Fruit fly (Drosophila melanogaster): ENCODE measurements around the gene agt.
A peak's percentile ranks its signal among the peaks of the same experiment; 100 is the strongest.

Gene agt

dm6 chr3R:6674548-6674947 lies 14.6 kb upstream of the agt start (continued):
- TF ChIP-seq CG10267 (tag; optimal IDR thresholded peaks at IDR 0.05) (peak; percentile 30), nmo (GFP tag; optimal IDR thresholded peaks at IDR 0.05) (peak; percentile 39), CG5180 (GFP tag; optimal IDR thresholded peaks at IDR 0.05) (peak; percentile 14), CG15601 (tag; optimal IDR thresholded peaks at IDR 0.05) (no peak), ato (GFP tag; IDR thresholded peaks at IDR 0.05; ENCODE audit: partially characterized antibody) (no peak), oc (tag; optimal IDR thresholded peaks at IDR 0.05) (no peak), tin (GFP tag; optimal IDR thresholded peaks at IDR 0.05) (peak; percentile 4), E2f1 (GFP tag; IDR thresholded peaks at IDR 0.05) (no peak), CG13287 (GFP tag; IDR thresholded peaks at IDR 0.05; ENCODE audit: partially characterized antibody) (no peak), sens-2 (GFP tag; IDR thresholded peaks at IDR 0.05) (no peak), pfk (GFP tag; optimal IDR thresholded peaks at IDR 0.05) (no peak), z (GFP tag; IDR thresholded peaks at IDR 0.05) (no peak), CG11560 (tag; IDR thresholded peaks at IDR 0.05) (no peak), CG6272 (GFP tag; IDR thresholded peaks at IDR 0.05) (no peak), fd3F (GFP tag; optimal IDR thresholded peaks at IDR 0.05) (no peak), CG11504 (tag; optimal IDR thresholded peaks at IDR 0.05) (no peak), CG4424 (GFP tag; optimal IDR thresholded peaks at IDR 0.05) (peak; percentile 25), CG34422 (GFP tag; IDR thresholded peaks at IDR 0.05) (0 out of 3 replicates have a peak, but pooled peaks have one; percentile 31), Oli (tag; optimal IDR thresholded peaks at IDR 0.05) (no peak), CG7839 (tag; optimal IDR thresholded peaks at IDR 0.05) (no peak), CG43689 (GFP tag; IDR thresholded peaks at IDR 0.05) (no peak), CG4328 (GFP tag; optimal IDR thresholded peaks at IDR 0.05) (no peak), CG18764 (GFP tag; optimal IDR thresholded peaks at IDR 0.05) (no peak), Opbp (GFP tag; IDR thresholded peaks at IDR 0.05; ENCODE audit: partially characterized antibody) (no peak), CG13424 (tag; optimal IDR thresholded peaks at IDR 0.05) (no peak)

- peak; percentile 34; the same call in 2 of the 3 replicates for TF ChIP-seq knrl (GFP tag; IDR thresholded peaks at IDR 0.05; ENCODE audit: partially characterized antibody)
- TF ChIP-seq Sox100B (GFP tag; optimal IDR thresholded peaks at IDR 0.05) = peak; percentile 13
- no peak for TF ChIP-seq CG12219 (GFP tag; optimal IDR thresholded peaks at IDR 0.05)
- peak; percentile 50 for TF ChIP-seq BEAF-32 (GFP tag; optimal IDR thresholded peaks at IDR 0.05)
- TF ChIP-seq Opbp (GFP tag; IDR thresholded peaks at IDR 0.05; ENCODE audit: partially characterized antibody) = peak; percentile 31; the same call in 1 of the 3 replicates
- TF ChIP-seq abd-A (tag; optimal IDR thresholded peaks at IDR 0.05) = no peak
- TF ChIP-seq HLH4C (GFP tag; IDR thresholded peaks at IDR 0.05; ENCODE audit: partially characterized antibody) = peak; percentile 61; the same call in 2 of the 3 replicates
- peak; percentile 18 for TF ChIP-seq CG15696 (tag; optimal IDR thresholded peaks at IDR 0.05)
- no peak for TF ChIP-seq CG2712 (tag; optimal IDR thresholded peaks at IDR 0.05)
- 0 out of 2 replicates have a peak, but pooled peaks have one; percentile 26 for TF ChIP-seq unc-4 (GFP tag; IDR thresholded peaks at IDR 0.05; ENCODE audit: partially characterized antibody)
- TF ChIP-seq CG12391 (tag; optimal IDR thresholded peaks at IDR 0.05) = peak; percentile 30
- TF ChIP-seq CG6791 (GFP tag; IDR thresholded peaks at IDR 0.05; ENCODE audit: partially characterized antibody) = peak; percentile 72
- TF ChIP-seq Dll (GFP tag; IDR thresholded peaks at IDR 0.05; ENCODE audit: partially characterized antibody) = peak; percentile 64; the same call in 1 of the 4 replicates
- TF ChIP-seq CG1602 (GFP tag; optimal IDR thresholded peaks at IDR 0.05) = no peak
- no peak for TF ChIP-seq CG8388 (GFP tag; optimal IDR thresholded peaks at IDR 0.05)
- peak; percentile 75 for TF ChIP-seq kni (GFP tag; optimal IDR thresholded peaks at IDR 0.05)
- TF ChIP-seq CG7372 (GFP tag; IDR thresholded peaks at IDR 0.05) = no peak
- TF ChIP-seq CG9437 (GFP tag; optimal IDR thresholded peaks at IDR 0.05) = peak; percentile 5
- TF ChIP-seq bab2 (GFP tag; optimal IDR thresholded peaks at IDR 0.05) = no peak
- peak; percentile 29 for TF ChIP-seq nmo (GFP tag; optimal IDR thresholded peaks at IDR 0.05)
- no peak for TF ChIP-seq CG17385 (GFP tag; optimal IDR thresholded peaks at IDR 0.05)
- peak; percentile 30 for TF ChIP-seq CG4424 (GFP tag; optimal IDR thresholded peaks at IDR 0.05)
- TF ChIP-seq CG7786 (GFP tag; optimal IDR thresholded peaks at IDR 0.05) = no peak
- TF ChIP-seq CG7987 (GFP tag; optimal IDR thresholded peaks at IDR 0.05) = no peak
- no peak for TF ChIP-seq Elba2 (GFP tag; optimal IDR thresholded peaks at IDR 0.05)
These were observed 12.6 kb upstream of the agt start for dm6 chr3R:6672303-6673007.

Measured in whole organism, embryonic.